Fruit fly (Drosophila melanogaster) whole organism, embryonic: ENCODE data around the gene CG14731.
A peak's percentile ranks its signal among the peaks of the same experiment; 100 is the strongest.

Source experiments
- Bdp1 ChIP-seq: fragments of 200-800 bp; sonication (Bioruptor generic); optimal IDR thresholded peaks from 3 replicates; lab custom pipeline; 2016; ENCODE audit warnings: missing biosample characterization, missing genetic modification characterization
- CG10267 ChIP-seq: fragments of 200-800 bp; sonication (Bioruptor generic); optimal IDR thresholded peaks from 2 replicates; lab custom pipeline; 2018; ENCODE audit warnings: missing biosample characterization, mild to moderate bottlenecking, missing genetic modification characterization, moderate library complexity
- CG11456 ChIP-seq: fragments of 200-800 bp; sonication (Bioruptor generic); IDR thresholded peaks from 3 replicates; pipeline ENCODE4 v1.3.6; 2022; ENCODE audit warnings: missing biosample characterization, missing genetic modification characterization
- CG11504 ChIP-seq: fragments of 200-800 bp; sonication (Bioruptor generic); optimal IDR thresholded peaks from 3 replicates; lab custom pipeline; 2019; ENCODE audit warnings: missing biosample characterization, mild to moderate bottlenecking, missing genetic modification characterization, moderate library complexity
- CG12236 ChIP-seq: fragments of 200-800 bp; sonication (Bioruptor generic); optimal IDR thresholded peaks from 2 replicates; lab custom pipeline; 2016; ENCODE audit warnings: missing biosample characterization, missing genetic modification characterization
- CG1233 ChIP-seq: fragments of 200-800 bp; sonication (Bioruptor generic); optimal IDR thresholded peaks from 4 replicates; lab custom pipeline; 2018; ENCODE audit warnings: missing biosample characterization, mild to moderate bottlenecking, missing genetic modification characterization
- CG12391 ChIP-seq: fragments of 200-800 bp; sonication (Bioruptor generic); optimal IDR thresholded peaks from 3 replicates; lab custom pipeline; 2018; ENCODE audit warnings: missing biosample characterization, mild to moderate bottlenecking, missing genetic modification characterization, moderate library complexity
- CG13894 ChIP-seq: fragments of 200-800 bp; sonication (Bioruptor generic); optimal IDR thresholded peaks from 3 replicates; lab custom pipeline; 2018; ENCODE audit warnings: missing biosample characterization, mild to moderate bottlenecking, missing genetic modification characterization, moderate library complexity
- CG15073 ChIP-seq: fragments of 200-800 bp; sonication (Bioruptor generic); optimal IDR thresholded peaks from 2 replicates; lab custom pipeline; 2016; ENCODE audit warnings: missing biosample characterization, missing genetic modification characterization
- CG16779 ChIP-seq: fragments of 200-800 bp; sonication (Bioruptor generic); IDR thresholded peaks from 2 replicates; pipeline ENCODE4 v1.3.6; 2022; ENCODE audit warnings: missing biosample characterization, missing genetic modification characterization
- CG17186 ChIP-seq: fragments of 200-800 bp; sonication (Bioruptor generic); optimal IDR thresholded peaks from 3 replicates; lab custom pipeline; 2017; ENCODE audit warnings: missing biosample characterization, missing genetic modification reagents, missing genetic modification characterization
- CG18262 ChIP-seq: fragments of 200-800 bp; optimal IDR thresholded peaks from 3 replicates; lab custom pipeline; 2019; ENCODE audit warnings: missing biosample characterization, mild to moderate bottlenecking, missing genetic modification characterization, moderate library complexity
- CG1832 ChIP-seq: fragments of 200-800 bp; sonication (Bioruptor generic); optimal IDR thresholded peaks from 2 replicates; lab custom pipeline; 2017; ENCODE audit warnings: missing biosample characterization, mild to moderate bottlenecking, missing genetic modification characterization, inconsistent platforms
- CG18476 ChIP-seq: fragments of 200-800 bp; sonication (Bioruptor generic); optimal IDR thresholded peaks from 2 replicates; lab custom pipeline; 2016; ENCODE audit warnings: missing biosample characterization, mild to moderate bottlenecking, missing genetic modification characterization
- CG31441 ChIP-seq: fragments of 200-800 bp; sonication (Bioruptor generic); IDR thresholded peaks from 2 replicates; pipeline ENCODE4 v1.3.6; 2022; ENCODE audit warnings: missing biosample characterization, missing genetic modification characterization
- CG4404 ChIP-seq: fragments of 200-800 bp; sonication (Bioruptor generic); IDR thresholded peaks from 2 replicates; pipeline ENCODE4 v1.3.6; 2022; ENCODE audit warnings: missing biosample characterization, missing genetic modification characterization
- CG6175 ChIP-seq: fragments of 200-800 bp; sonication (Bioruptor generic); IDR thresholded peaks from 3 replicates; pipeline ENCODE4 v1.3.6; 2022; ENCODE audit warnings: missing biosample characterization, missing genetic modification characterization
- CG7928 ChIP-seq: fragments of 200-800 bp; sonication (Bioruptor generic); optimal IDR thresholded peaks from 2 replicates; lab custom pipeline; 2017; ENCODE audit warnings: missing biosample characterization, mild to moderate bottlenecking, missing genetic modification characterization
- CoRest ChIP-seq: fragments of 200-800 bp; sonication (Bioruptor generic); optimal IDR thresholded peaks from 3 replicates; lab custom pipeline; 2018; ENCODE audit warnings: missing biosample characterization, mild to moderate bottlenecking, missing genetic modification characterization, moderate library complexity
- D19B ChIP-seq: fragments of 200-800 bp; sonication (Bioruptor generic); optimal IDR thresholded peaks from 2 replicates; lab custom pipeline; 2017; ENCODE audit warnings: missing biosample characterization, mild to moderate bottlenecking, missing genetic modification characterization
- Dp ChIP-seq: fragments of 200-800 bp; sonication (Bioruptor generic); optimal IDR thresholded peaks from 2 replicates; lab custom pipeline; 2018; ENCODE audit warnings: missing biosample characterization, mild to moderate bottlenecking, missing genetic modification characterization, moderate library complexity
- Drgx ChIP-seq: fragments of 200-800 bp; sonication (Bioruptor generic); IDR thresholded peaks from 2 replicates; pipeline ENCODE4 v1.3.6; 2022; ENCODE audit warnings: missing biosample characterization, missing genetic modification characterization
- E2f2 ChIP-seq: fragments of 200-800 bp; sonication (Bioruptor generic); IDR thresholded peaks from 2 replicates; pipeline ENCODE4 v1.3.6; 2022; ENCODE audit warnings: missing biosample characterization, missing genetic modification characterization
- Fer3 ChIP-seq: fragments of 200-800 bp; sonication (Bioruptor generic); optimal IDR thresholded peaks from 2 replicates; lab custom pipeline; 2018; ENCODE audit warnings: missing biosample characterization, mild to moderate bottlenecking, missing genetic modification characterization, moderate library complexity
- H15 ChIP-seq: fragments of 200-800 bp; sonication (Bioruptor generic); IDR thresholded peaks from 3 replicates; pipeline ENCODE4 v1.3.6; 2022; ENCODE audit warnings: missing biosample characterization, missing genetic modification characterization
- HmgZ ChIP-seq: fragments of 200-800 bp; sonication (Bioruptor generic); optimal IDR thresholded peaks from 2 replicates; lab custom pipeline; 2018; ENCODE audit warnings: missing biosample characterization, mild to moderate bottlenecking, missing genetic modification characterization
- MTF-1 ChIP-seq: fragments of 200-800 bp; sonication (Bioruptor generic); optimal IDR thresholded peaks from 2 replicates; lab custom pipeline; 2018; ENCODE audit warnings: missing biosample characterization, mild to moderate bottlenecking, missing genetic modification characterization, borderline replicate concordance
- Myb ChIP-seq: fragments of 200-800 bp; sonication (Bioruptor generic); optimal IDR thresholded peaks from 2 replicates; lab custom pipeline; 2016; ENCODE audit warnings: missing biosample characterization, missing genetic modification characterization
- Ptx1 ChIP-seq: fragments of 200-800 bp; sonication (Bioruptor generic); IDR thresholded peaks from 2 replicates; pipeline ENCODE4 v1.3.6; 2022; ENCODE audit warnings: missing biosample characterization, missing genetic modification characterization
- Scr ChIP-seq: fragments of 200-800 bp; sonication (Bioruptor generic); IDR thresholded peaks from 2 replicates; pipeline ENCODE4 v1.3.6; 2022; ENCODE audit warnings: missing biosample characterization, missing genetic modification characterization; ENCODE audit not compliant: partially characterized antibody
- Sox102F ChIP-seq: fragments of 200-800 bp; sonication (Bioruptor generic); optimal IDR thresholded peaks from 2 replicates; lab custom pipeline; 2018; ENCODE audit warnings: missing biosample characterization, mild to moderate bottlenecking, missing genetic modification characterization, moderate library complexity
- Tbp ChIP-seq: fragments of >200 bp; optimal IDR thresholded peaks from 2 replicates; lab custom pipeline; 2018; ENCODE audit warnings: missing biosample characterization, missing genetic modification characterization
- al ChIP-seq: fragments of 200-800 bp; sonication (Bioruptor generic); IDR thresholded peaks from 2 replicates; pipeline ENCODE4 v1.3.6; 2022; ENCODE audit warnings: missing biosample characterization, missing genetic modification characterization
- caup ChIP-seq: fragments of 200-800 bp; sonication (Bioruptor generic); optimal IDR thresholded peaks from 3 replicates; lab custom pipeline; 2017; ENCODE audit warnings: missing biosample characterization, mild to moderate bottlenecking, missing genetic modification characterization, moderate library complexity; ENCODE audit not compliant: severe bottlenecking
- dmrt11E ChIP-seq: fragments of 200-800 bp; sonication (Bioruptor generic); optimal IDR thresholded peaks from 3 replicates; lab custom pipeline; 2018; ENCODE audit warnings: missing biosample characterization, mild to moderate bottlenecking, missing genetic modification characterization, moderate library complexity
- exex ChIP-seq: fragments of 200-800 bp; sonication (Bioruptor generic); optimal IDR thresholded peaks from 4 replicates; lab custom pipeline; 2018; ENCODE audit warnings: missing biosample characterization, mild to moderate bottlenecking, missing genetic modification characterization, moderate library complexity
- gce ChIP-seq: fragments of 200-800 bp; sonication (Bioruptor generic); IDR thresholded peaks from 3 replicates; pipeline ENCODE4 v1.3.6; 2022; ENCODE audit warnings: missing biosample characterization, missing genetic modification characterization
- gcm2 ChIP-seq: fragments of 200-800 bp; sonication (Bioruptor generic); optimal IDR thresholded peaks from 2 replicates; lab custom pipeline; 2016; ENCODE audit warnings: missing biosample characterization, missing genetic modification characterization
- gsb-n ChIP-seq: fragments of 200-800 bp; sonication (Bioruptor generic); optimal IDR thresholded peaks from 3 replicates; lab custom pipeline; 2018; ENCODE audit warnings: missing biosample characterization, mild to moderate bottlenecking, missing genetic modification characterization
- kni ChIP-seq: fragments of 200-800 bp; sonication (Bioruptor generic); optimal IDR thresholded peaks from 3 replicates; lab custom pipeline; 2017; ENCODE audit warnings: mild to moderate bottlenecking, missing biosample characterization, missing genetic modification reagents, missing genetic modification characterization
- lab ChIP-seq: fragments of 200-800 bp; sonication (Bioruptor generic); optimal IDR thresholded peaks from 3 replicates; lab custom pipeline; 2017; ENCODE audit warnings: missing biosample characterization, missing genetic modification characterization, mild to moderate bottlenecking, moderate library complexity, missing genetic modification reagents
- lmd ChIP-seq: fragments of 200-800 bp; sonication (Bioruptor generic); IDR thresholded peaks from 2 replicates; pipeline ENCODE4 v1.3.6; 2022; ENCODE audit warnings: missing biosample characterization, missing genetic modification characterization
- lola ChIP-seq, 3 experiments: fragments of >200 bp in 2 of 3; fragments of 200-800 bp in 1 of 3; sonication (Bioruptor generic) in 1 of 3; optimal IDR thresholded peaks; 2 replicates each; lab custom pipeline; 2017 to 2019; ENCODE audit warnings: missing biosample characterization in 3 of 3, missing genetic modification characterization in 3 of 3, mild to moderate bottlenecking in 1 of 3, moderate library complexity in 1 of 3
- nmo ChIP-seq: fragments of 200-800 bp; sonication (Bioruptor generic); optimal IDR thresholded peaks from 2 replicates; lab custom pipeline; 2018; ENCODE audit warnings: missing biosample characterization, mild to moderate bottlenecking, missing genetic modification characterization, moderate library complexity
- prd ChIP-seq, 3 experiments: fragments of >200 bp in 2 of 3; fragments of 200-800 bp in 1 of 3; sonication (Bioruptor generic) in 1 of 3; optimal IDR thresholded peaks in 2 of 3; IDR thresholded peaks in 1 of 3; 2 replicates in 2 of 3; 3 replicates in 1 of 3; pipeline versions ENCODE4 v1.3.6 to Lab custom; 2017 to 2022; ENCODE audit warnings: missing biosample characterization in 1 of 3, missing genetic modification characterization in 1 of 3
- row ChIP-seq: fragments of 200-800 bp; sonication (Bioruptor generic); IDR thresholded peaks from 3 replicates; pipeline ENCODE4 v1.3.6; 2022; ENCODE audit warnings: missing biosample characterization, missing genetic modification characterization
- seq ChIP-seq: fragments of 200-800 bp; sonication (Bioruptor generic); IDR thresholded peaks from 2 replicates; pipeline ENCODE4 v1.3.6; 2022; ENCODE audit warnings: missing biosample characterization, missing genetic modification characterization
- slp2 ChIP-seq: fragments of 200-800 bp; sonication (Bioruptor generic); optimal IDR thresholded peaks from 2 replicates; lab custom pipeline; 2016; ENCODE audit warnings: missing biosample characterization, missing genetic modification characterization
- tio ChIP-seq: fragments of 200-800 bp; sonication (Bioruptor generic); optimal IDR thresholded peaks from 2 replicates; lab custom pipeline; 2017; ENCODE audit warnings: missing biosample characterization, missing genetic modification characterization, inconsistent platforms
- toy ChIP-seq: fragments of 200-800 bp; sonication (Bioruptor generic); IDR thresholded peaks from 2 replicates; pipeline ENCODE4 v1.3.6; 2022; ENCODE audit warnings: missing biosample characterization, missing genetic modification characterization

The CG14731 gene

dm6 chr3R:11977336-11977678 lies 46.2 kb downstream of the CG14731 start:
- TF ChIP-seq lab (GFP tag; lab: Kevin White, UChicago) (no peak), CG16779 (no peak), CG11504 (peak; percentile 18), Scr (GFP tag; lab: Robert Waterston, UW) (no peak), MTF-1 (GFP tag; lab: Kevin White, UChicago) (no peak), row (GFP tag; lab: Robert Waterston, UW) (peak; percentile 26; the same call in 1 of the 3 replicates), Fer3 (no peak), E2f2 (GFP tag; lab: Robert Waterston, UW) (no peak), D19B (peak; percentile 58), tio (GFP tag; lab: Kevin White, UChicago) (no peak), exex (tag; lab: Kevin White, UChicago) (no peak), Tbp (GFP tag; lab: Kevin White, UChicago) (no peak), CG18262 (tag; lab: Kevin White, UChicago) (peak; percentile 34), CG1832 (no peak), CG12391 (peak; percentile 28), caup (GFP tag; lab: Kevin White, UChicago) (no peak), kni (GFP tag; lab: Kevin White, UChicago) (no peak), CoRest (tag; lab: Kevin White, UChicago) (no peak), CG12236 (GFP tag; lab: Kevin White, UChicago) (no peak), gce (GFP tag; lab: Robert Waterston, UW) (no peak), Myb (GFP tag; lab: Kevin White, UChicago) (no peak), Drgx (GFP tag; lab: Robert Waterston, UW) (peak; percentile 18; the same call in 1 of the 2 replicates), CG15073 (no peak), CG1233 (no peak), gsb-n (tag; lab: Kevin White, UChicago) (peak; percentile 41), CG10267 (tag; lab: Kevin White, UChicago) (peak; percentile 1), dmrt11E (tag; lab: Kevin White, UChicago) (peak; percentile 21), CG6175 (GFP tag; lab: Robert Waterston, UW) (no peak), CG4404 (GFP tag; lab: Robert Waterston, UW) (no peak), al (GFP tag; lab: Robert Waterston, UW) (no peak), prd (optimal IDR thresholded peaks at IDR 0.05; lab: Kevin White, UChicago) (no peak), prd (GFP tag; IDR thresholded peaks at IDR 0.05; lab: Robert Waterston, UW) (no peak), gcm2 (GFP tag; lab: Kevin White, UChicago) (no peak), CG18476 (GFP tag; lab: Kevin White, UChicago) (no peak), nmo (peak; percentile 1), seq (GFP tag; lab: Robert Waterston, UW) (no peak), Ptx1 (GFP tag; lab: Robert Waterston, UW) (no peak), Sox102F (GFP tag; lab: Kevin White, UChicago) (peak; percentile 29), slp2 (GFP tag; lab: Kevin White, UChicago) (no peak), lmd (no peak), toy (GFP tag; lab: Robert Waterston, UW) (no peak), HmgZ (tag; lab: Kevin White, UChicago) (no peak), CG7928 (GFP tag; lab: Kevin White, UChicago) (no peak), Dp (no peak), H15 (GFP tag; lab: Robert Waterston, UW) (no peak), CG17186 (GFP tag; lab: Kevin White, UChicago) (no peak), CG31441 (GFP tag; lab: Robert Waterston, UW) (0 out of 2 replicates have a peak, but pooled peaks have one; percentile 47), CG13894 (tag; lab: Kevin White, UChicago) (no peak), lola (GFP tag; optimal IDR thresholded peaks at IDR 0.05; lab: Kevin White, UChicago) (peak in 1 of 3 experiments; percentile 11), CG11456 (GFP tag; lab: Robert Waterston, UW) (no peak), Bdp1 (GFP tag; lab: Kevin White, UChicago) (no peak)
